Fruit fly (Drosophila melanogaster): ENCODE results near the gene Ncc69.
A peak's percentile ranks its signal among the peaks of the same experiment; 100 is the strongest.

The Ncc69 gene

dm6 chr3L:12406999-12407632, 15.9 kb upstream of the Ncc69 start (continued):
- TF ChIP-seq Xbp1 (GFP tag; optimal IDR thresholded peaks at IDR 0.05) (peak; percentile 59), crol (GFP tag; IDR thresholded peaks at IDR 0.05) (peak; percentile 67; the same call in 1 of the 2 replicates), CG11560 (tag; IDR thresholded peaks at IDR 0.05) (peak; percentile 54; the same call in 1 of the 3 replicates), nerfin-2 (GFP tag; IDR thresholded peaks at IDR 0.05; ENCODE audit: partially characterized antibody) (no peak), caup (GFP tag; optimal IDR thresholded peaks at IDR 0.05; ENCODE audit: severe bottlenecking) (peak; percentile 97), pnt (GFP tag; optimal IDR thresholded peaks at IDR 0.05) (peak; percentile 86), HLH3B (GFP tag; IDR thresholded peaks at IDR 0.05) (peak; percentile 94), Dll (GFP tag; IDR thresholded peaks at IDR 0.05; ENCODE audit: partially characterized antibody) (no peak), Fer3 (tag; optimal IDR thresholded peaks at IDR 0.05) (peak; percentile 93), danr (GFP tag; IDR thresholded peaks at IDR 0.05) (peak; percentile 67; the same call in 1 of the 2 replicates), p53 (GFP tag; optimal IDR thresholded peaks at IDR 0.05) (peak; percentile 84), sens (GFP tag) (peak; percentile 95), sug (tag; optimal IDR thresholded peaks at IDR 0.05) (peak; percentile 94), CG3407 (GFP tag; optimal IDR thresholded peaks at IDR 0.05) (peak; percentile 89), Sry-δ (GFP tag; optimal IDR thresholded peaks at IDR 0.05) (peak; percentile 62), CG5245 (GFP tag; optimal IDR thresholded peaks at IDR 0.05) (peak; percentile 72), ems (GFP tag; optimal IDR thresholded peaks at IDR 0.05) (peak; percentile 84), Hsf (GFP tag; optimal IDR thresholded peaks at IDR 0.05) (peak; percentile 75), CG12104 (GFP tag; optimal IDR thresholded peaks at IDR 0.05) (peak; percentile 80), Hr78 (GFP tag; optimal IDR thresholded peaks at IDR 0.05) (peak in 1 of 2 experiments; percentile 79), D (optimal IDR thresholded peaks at IDR 0.05) (no peak), D (GFP tag; optimal IDR thresholded peaks at IDR 0.05) (peak; percentile 46), CG11695 (GFP tag; IDR thresholded peaks at IDR 0.05) (peak; percentile 94), prd (optimal IDR thresholded peaks at IDR 0.05) (no peak), prd (GFP tag; IDR thresholded peaks at IDR 0.05) (peak; percentile 67; the same call in 2 of the 3 replicates), fd102C (GFP tag; optimal IDR thresholded peaks at IDR 0.05) (no peak), ash1 (GFP tag; optimal IDR thresholded peaks at IDR 0.05) (peak; percentile 94), Antp (GFP tag; optimal IDR thresholded peaks at IDR 0.05) (peak; percentile 83), CG10274 (GFP tag; optimal IDR thresholded peaks at IDR 0.05) (peak; percentile 75), MTF-1 (GFP tag; optimal IDR thresholded peaks at IDR 0.05; ENCODE audit: borderline replicate concordance) (peak; percentile 92), CG13775 (GFP tag; optimal IDR thresholded peaks at IDR 0.05) (peak; percentile 65), CTCF (GFP tag; optimal IDR thresholded peaks at IDR 0.05) (peak; percentile 58), CG33213 (GFP tag; optimal IDR thresholded peaks at IDR 0.05) (peak; percentile 94), wor (GFP tag; IDR thresholded peaks at IDR 0.05) (peak; percentile 26; the same call in 1 of the 2 replicates), dmrt99B (tag; optimal IDR thresholded peaks at IDR 0.05) (no peak), Ets65A (GFP tag) (peak; percentile 95), gsb-n (tag; optimal IDR thresholded peaks at IDR 0.05) (peak; percentile 58), Sry-β (GFP tag; optimal IDR thresholded peaks at IDR 0.05) (no peak), rib (GFP tag; IDR thresholded peaks at IDR 0.05) (peak; percentile 98), Ada2b (GFP tag; IDR thresholded peaks at IDR 0.05) (peak; percentile 78), grn (GFP tag; optimal IDR thresholded peaks at IDR 0.05) (peak; percentile 100), jing (GFP tag; optimal IDR thresholded peaks at IDR 0.05) (no peak), CG13123 (GFP tag; optimal IDR thresholded peaks at IDR 0.05) (peak; percentile 95), CG6272 (GFP tag; IDR thresholded peaks at IDR 0.05) (no peak), CG9797 (GFP tag; optimal IDR thresholded peaks at IDR 0.05) (peak; percentile 26), CG14014 (GFP tag; IDR thresholded peaks at IDR 0.05) (peak; percentile 97), CG2199 (GFP tag; IDR thresholded peaks at IDR 0.05) (peak; percentile 88), Oli (tag; optimal IDR thresholded peaks at IDR 0.05) (no peak), MESR4 (GFP tag; optimal IDR thresholded peaks at IDR 0.05) (peak; percentile 27), al (GFP tag; IDR thresholded peaks at IDR 0.05) (peak; percentile 77; the same call in 1 of the 2 replicates), CG3847 (GFP tag; IDR thresholded peaks at IDR 0.05) (peak; percentile 73)

Measured in whole organism, embryonic.